Fruit fly (Drosophila melanogaster) whole organism, prepupa: ENCODE data around the gene CG15282.
A peak's percentile ranks its signal among the peaks of the same experiment; 100 is the strongest.
"Not testable (repeated sequence)": the region's sequence is repeated elsewhere in the genome, so short reads cannot be mapped to it uniquely, and the experiment has no call there.

ENCODE experiments used
- CG11762 ChIP-seq: fragments of 200-800 bp; sonication (Bioruptor generic); optimal IDR thresholded peaks from 3 replicates; lab custom pipeline; 2016; ENCODE audit warnings: missing biosample characterization, missing genetic modification characterization; ENCODE audit not compliant: insufficient read depth
- CG15336 ChIP-seq: fragments of 200-800 bp; sonication (Bioruptor generic); IDR thresholded peaks from 2 replicates; pipeline ENCODE4 v1.3.6; 2022; ENCODE audit warnings: missing biosample characterization, missing genetic modification characterization
- CG1621 ChIP-seq: fragments of 200-800 bp; sonication (Bioruptor generic); optimal IDR thresholded peaks from 3 replicates; lab custom pipeline; 2018; ENCODE audit warnings: missing biosample characterization, mild to moderate bottlenecking, missing genetic modification characterization
- CG16779 ChIP-seq: fragments of 200-800 bp; sonication (Bioruptor generic); optimal IDR thresholded peaks from 3 replicates; lab custom pipeline; 2017; ENCODE audit warnings: missing biosample characterization, mild to moderate bottlenecking, missing genetic modification characterization
- CG3032 ChIP-seq: fragments of 200-800 bp; optimal IDR thresholded peaks from 2 replicates; lab custom pipeline; 2019; ENCODE audit warnings: missing biosample characterization, mild to moderate bottlenecking, missing genetic modification characterization, moderate library complexity
- CG31627 ChIP-seq: fragments of 200-800 bp; sonication (Bioruptor generic); optimal IDR thresholded peaks from 3 replicates; lab custom pipeline; 2016; ENCODE audit warnings: missing biosample characterization, missing genetic modification characterization
- CG32006 ChIP-seq: fragments of 200-800 bp; sonication (Bioruptor generic); optimal IDR thresholded peaks from 3 replicates; lab custom pipeline; 2017; ENCODE audit warnings: missing biosample characterization, mild to moderate bottlenecking, missing genetic modification characterization
- CG3919 ChIP-seq: fragments of 200-800 bp; sonication (Bioruptor generic); optimal IDR thresholded peaks from 3 replicates; lab custom pipeline; 2016; ENCODE audit warnings: missing biosample characterization, missing genetic modification characterization
- CG4318 ChIP-seq: fragments of 200-800 bp; sonication (Bioruptor generic); optimal IDR thresholded peaks from 3 replicates; lab custom pipeline; 2017; ENCODE audit warnings: missing biosample characterization, mild to moderate bottlenecking, missing genetic modification characterization
- CG6792 ChIP-seq: fragments of 200-800 bp; sonication (Bioruptor generic); optimal IDR thresholded peaks from 3 replicates; lab custom pipeline; 2016; ENCODE audit warnings: missing biosample characterization, missing genetic modification characterization
- CG6808 ChIP-seq: fragments of 200-800 bp; sonication (Bioruptor generic); optimal IDR thresholded peaks from 3 replicates; lab custom pipeline; 2017; ENCODE audit warnings: missing biosample characterization, missing genetic modification characterization, mild to moderate bottlenecking, moderate library complexity, missing genetic modification reagents
- CG6854 ChIP-seq: fragments of 200-800 bp; sonication (Bioruptor generic); optimal IDR thresholded peaks from 2 replicates; lab custom pipeline; 2017; ENCODE audit warnings: missing biosample characterization, mild to moderate bottlenecking, missing genetic modification characterization
- CG7368 ChIP-seq: fragments of 200-800 bp; sonication (Bioruptor generic); optimal IDR thresholded peaks from 3 replicates; lab custom pipeline; 2016; ENCODE audit warnings: missing biosample characterization, missing genetic modification characterization
- CG8119 ChIP-seq: fragments of 200-800 bp; sonication (Bioruptor generic); IDR thresholded peaks from 3 replicates; pipeline ENCODE4 v1.3.6; 2022; ENCODE audit warnings: missing biosample characterization, missing genetic modification characterization
- CG9139 ChIP-seq: fragments of 200-800 bp; sonication (Bioruptor generic); optimal IDR thresholded peaks from 3 replicates; lab custom pipeline; 2017; ENCODE audit warnings: missing biosample characterization, mild to moderate bottlenecking, missing genetic modification characterization
- Eip75B ChIP-seq: fragments of 200-800 bp; sonication (Bioruptor generic); optimal IDR thresholded peaks from 3 replicates; lab custom pipeline; 2016; ENCODE audit warnings: missing biosample characterization, missing genetic modification characterization
- Gug ChIP-seq: fragments of 200-800 bp; sonication (Bioruptor generic); IDR thresholded peaks from 2 replicates; pipeline ENCODE4 v1.3.6; 2022; ENCODE audit warnings: missing biosample characterization, missing genetic modification characterization
- Hr38 ChIP-seq: sonication (Bioruptor generic); optimal IDR thresholded peaks from 2 replicates; lab custom pipeline; 2016; ENCODE audit warnings: missing biosample characterization, missing genetic modification characterization
- Hr39 ChIP-seq: fragments of 200-800 bp; sonication (Bioruptor generic); optimal IDR thresholded peaks from 2 replicates; lab custom pipeline; 2016; ENCODE audit warnings: missing biosample characterization, missing genetic modification characterization
- Hr4 ChIP-seq: fragments of 200-800 bp; sonication (Bioruptor generic); optimal IDR thresholded peaks from 3 replicates; lab custom pipeline; 2016; ENCODE audit warnings: missing biosample characterization, missing genetic modification characterization
- Lpt ChIP-seq: fragments of 200-800 bp; sonication (Bioruptor generic); optimal IDR thresholded peaks from 3 replicates; lab custom pipeline; 2016; ENCODE audit warnings: missing biosample characterization, missing genetic modification characterization
- OdsH ChIP-seq: fragments of 200-800 bp; sonication (Bioruptor generic); optimal IDR thresholded peaks from 3 replicates; lab custom pipeline; 2016; ENCODE audit warnings: missing biosample characterization, missing genetic modification characterization
- Smox ChIP-seq: fragments of 200-800 bp; sonication (Bioruptor generic); optimal IDR thresholded peaks from 3 replicates; lab custom pipeline; 2016; ENCODE audit warnings: missing biosample characterization, missing genetic modification characterization
- Sox102F ChIP-seq: fragments of 200-800 bp; sonication (Bioruptor generic); optimal IDR thresholded peaks from 2 replicates; lab custom pipeline; 2016; ENCODE audit warnings: missing biosample characterization, mild to moderate bottlenecking, missing genetic modification characterization
- dsx ChIP-seq: fragments of 200-800 bp; optimal IDR thresholded peaks from 3 replicates; lab custom pipeline; 2019; ENCODE audit warnings: missing biosample characterization, mild to moderate bottlenecking, missing genetic modification characterization, moderate library complexity; ENCODE audit not compliant: poor library complexity, severe bottlenecking
- esn ChIP-seq: fragments of 200-800 bp; sonication (Bioruptor generic); optimal IDR thresholded peaks from 2 replicates; lab custom pipeline; 2016; ENCODE audit warnings: missing biosample characterization, mild to moderate bottlenecking, missing genetic modification characterization, moderate library complexity
- fkh ChIP-seq: fragments of 200-800 bp; sonication (Bioruptor generic); optimal IDR thresholded peaks from 3 replicates; lab custom pipeline; 2017; ENCODE audit warnings: missing biosample characterization, mild to moderate bottlenecking, missing genetic modification characterization, moderate library complexity
- lz ChIP-seq: fragments of 200-800 bp; sonication (Bioruptor generic); optimal IDR thresholded peaks from 3 replicates; lab custom pipeline; 2016; ENCODE audit warnings: missing biosample characterization, missing genetic modification characterization
- net ChIP-seq: fragments of 200-800 bp; sonication (Bioruptor generic); optimal IDR thresholded peaks from 3 replicates; lab custom pipeline; 2016; ENCODE audit warnings: missing biosample characterization, missing genetic modification characterization
- spab ChIP-seq: fragments of 200-800 bp; sonication (Bioruptor generic); optimal IDR thresholded peaks from 2 replicates; lab custom pipeline; 2017; ENCODE audit warnings: missing biosample characterization, mild to moderate bottlenecking, missing genetic modification characterization, missing genetic modification reagents
- svp ChIP-seq: fragments of 200-800 bp; sonication (Bioruptor generic); peaks from one replicate; lab custom pipeline; 2016; ENCODE audit warnings: missing biosample characterization, missing genetic modification characterization
- topi ChIP-seq: fragments of 200-800 bp; sonication (Bioruptor generic); optimal IDR thresholded peaks from 3 replicates; lab custom pipeline; 2016; ENCODE audit warnings: missing biosample characterization, missing genetic modification characterization
- vri ChIP-seq: fragments of 200-800 bp; sonication (Bioruptor generic); optimal IDR thresholded peaks from 3 replicates; lab custom pipeline; 2016; ENCODE audit warnings: missing biosample characterization, mild to moderate bottlenecking, missing genetic modification characterization

The CG15282 gene

DNA sequence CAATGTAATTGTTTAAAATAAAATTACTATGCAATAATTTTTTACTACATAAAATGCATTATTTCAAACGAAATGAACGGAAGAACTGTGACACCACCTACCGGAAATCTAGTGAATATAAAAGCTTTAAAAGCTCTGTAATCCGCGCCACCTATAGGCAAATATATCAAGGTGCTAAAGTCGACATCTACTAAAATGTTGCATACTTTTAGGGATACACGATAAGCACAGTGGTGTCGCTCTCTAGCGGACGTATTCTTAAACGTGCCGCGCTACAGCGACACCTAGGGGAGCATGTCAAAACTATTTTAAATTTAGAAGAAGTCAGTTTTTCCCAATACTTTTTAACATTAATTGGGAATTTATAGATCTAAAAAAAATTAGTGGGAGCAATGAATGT, 6.1 kb upstream of the CG15282 start (continued):
- TF ChIP-seq svp (GFP tag; lab: Kevin White, UChicago) (peak; percentile 61), Hr4 (GFP tag; lab: Kevin White, UChicago) (peak; percentile 53), fkh (GFP tag; lab: Kevin White, UChicago) (no peak), CG6808 (GFP tag; lab: Kevin White, UChicago) (no peak), esn (GFP tag; lab: Kevin White, UChicago) (peak; percentile 72), CG32006 (GFP tag; lab: Kevin White, UChicago) (no peak), Smox (GFP tag; lab: Kevin White, UChicago) (peak; percentile 34)

dm6 chr2L:14713467-14713866, 1.2 kb downstream of the CG15282 start, which contains the start of gene CG34165:
TSS of gene CG34165 (plus strand) at chr2L:14713750.
- TF ChIP-seq CG7368 (GFP tag; lab: Kevin White, UChicago), result no peak
- no peak for TF ChIP-seq CG9139
- TF ChIP-seq Gug (GFP tag; lab: Robert Waterston, UW), result no peak
- no peak for TF ChIP-seq Eip75B
- TF ChIP-seq fkh (GFP tag; lab: Kevin White, UChicago), result no peak
- no peak for TF ChIP-seq topi (GFP tag; lab: Kevin White, UChicago)
- no peak for TF ChIP-seq lz
- no peak for TF ChIP-seq dsx (GFP tag; lab: Kevin White, UChicago)
- no peak for TF ChIP-seq net
- TF ChIP-seq CG1621 (tag; lab: Kevin White, UChicago), result no peak
- no peak for TF ChIP-seq CG4318 (GFP tag; lab: Kevin White, UChicago)
- no peak for TF ChIP-seq Hr39
- no peak for TF ChIP-seq CG31627 (GFP tag; lab: Kevin White, UChicago)
- TF ChIP-seq CG8119, result no peak
- no peak for TF ChIP-seq Sox102F (GFP tag; lab: Kevin White, UChicago)
- TF ChIP-seq CG3919 (GFP tag; lab: Kevin White, UChicago), result no peak
- no peak for TF ChIP-seq Smox (GFP tag; lab: Kevin White, UChicago)
- no peak for TF ChIP-seq CG6792
- TF ChIP-seq Hr4 (GFP tag; lab: Kevin White, UChicago), result no peak
- no peak for TF ChIP-seq CG6854

- no peak for TF ChIP-seq CG16779 (tag; lab: Kevin White, UChicago)
Measured at dm6 chr2L:14730077-14730476, 17.8 kb downstream of the CG15282 start, which contains the start of gene CG42685. TSS of gene CG42685 (minus strand) at chr2L:14730177.

- TF ChIP-seq CG3032; Hr38 (GFP tag; lab: Kevin White, UChicago); spab (GFP tag; lab: Kevin White, UChicago): not testable (repeated sequence)
Measured at dm6 chr2L:14735543-14735942, 23.3 kb downstream of the CG15282 start, which contains the start of gene CG31835. TSS of gene CG31835 (plus strand) at chr2L:14735843.

DNA sequence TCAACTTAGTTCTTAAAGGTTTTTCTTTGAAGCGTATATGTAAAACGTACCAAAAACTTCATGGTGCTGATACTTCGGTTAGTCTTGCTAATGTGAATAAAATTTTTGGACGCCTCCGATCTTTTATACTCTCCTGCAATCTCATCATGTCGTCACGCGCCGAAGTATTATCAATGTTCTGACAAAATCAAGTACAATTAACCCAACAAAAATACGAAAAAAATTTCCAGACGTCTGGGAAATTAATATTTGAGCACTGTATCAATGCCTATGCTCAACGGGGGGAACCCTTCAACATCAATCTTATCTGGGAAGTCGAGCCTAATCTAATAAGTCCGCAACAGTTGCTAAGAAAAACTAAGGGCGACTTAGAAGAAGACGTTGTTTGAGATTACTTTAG, 25.4 kb downstream of the CG15282 start, which contains the start of gene CG31775:
Gene CG31775, minus strand, starts transcription at position 101 of the 400 bp plus-strand sequence.
- TF ChIP-seq vri; CG15336 (GFP tag; lab: Robert Waterston, UW); CG11762 (GFP tag; lab: Kevin White, UChicago): not testable (repeated sequence)
- TF ChIP-seq, all 60 proteins: peak for 0; not testable (repeated sequence) for 60

DNA sequence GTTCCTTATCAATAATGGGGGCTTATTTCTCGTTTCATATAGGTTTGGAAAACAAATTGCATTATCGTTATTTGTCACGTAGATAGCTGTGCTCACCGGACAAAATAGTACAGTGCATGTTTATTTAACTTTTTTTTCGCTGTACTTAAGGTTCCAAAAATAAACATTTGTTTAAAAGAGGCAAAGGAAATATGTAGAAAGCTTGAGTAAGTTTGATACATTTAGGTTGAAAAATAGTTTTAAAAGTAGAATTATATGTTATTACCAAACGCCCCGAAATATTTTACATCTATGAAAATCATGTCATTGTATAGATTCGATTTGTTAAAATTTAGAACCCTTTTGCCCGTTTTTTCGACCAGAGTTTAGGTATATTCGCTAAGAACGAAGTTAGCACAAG, 27.3 kb downstream of the CG15282 start, which contains the start of gene CG42585:
Gene CG42585, plus strand, starts transcription at position 301 of the 400 bp plus-strand sequence.
- TF ChIP-seq CG3032; Lpt; OdsH (GFP tag; lab: Kevin White, UChicago): not testable (repeated sequence)
